Fruit fly (Drosophila melanogaster) whole organism, embryonic: ENCODE data around the gene CG42399.

Experiments
- ATbp ChIP-seq: fragments of 200-800 bp; sonication (Bioruptor generic); optimal IDR thresholded peaks from 2 replicates; lab custom pipeline; 2017; ENCODE audit warnings: missing biosample characterization, mild to moderate bottlenecking, missing genetic modification characterization, missing genetic modification reagents
- Ada2b ChIP-seq: fragments of 200-800 bp; sonication (Bioruptor generic); IDR thresholded peaks from 2 replicates; pipeline ENCODE4 v1.3.6; 2022; ENCODE audit warnings: missing biosample characterization, missing genetic modification characterization
- Adf1 ChIP-seq: fragments of 200-800 bp; sonication (Bioruptor generic); IDR thresholded peaks from 2 replicates; pipeline ENCODE4 v1.3.6; 2022; ENCODE audit warnings: missing biosample characterization, missing genetic modification characterization
- Asciz ChIP-seq: fragments of 200-800 bp; sonication (Bioruptor generic); optimal IDR thresholded peaks from 2 replicates; lab custom pipeline; 2017; ENCODE audit warnings: missing biosample characterization, mild to moderate bottlenecking, missing genetic modification characterization, missing genetic modification reagents
- BtbVII ChIP-seq: fragments of 200-800 bp; sonication (Bioruptor generic); optimal IDR thresholded peaks from 3 replicates; lab custom pipeline; 2017; ENCODE audit warnings: missing biosample characterization, mild to moderate bottlenecking, missing genetic modification characterization
- CG11695 ChIP-seq: fragments of 200-800 bp; sonication (Bioruptor generic); IDR thresholded peaks from 3 replicates; pipeline ENCODE4 v1.3.6; 2022; ENCODE audit warnings: missing biosample characterization, missing genetic modification characterization
- CG11723 ChIP-seq: fragments of 200-800 bp; sonication (Bioruptor generic); optimal IDR thresholded peaks from 2 replicates; lab custom pipeline; 2017; ENCODE audit warnings: missing biosample characterization, mild to moderate bottlenecking, missing genetic modification characterization
- CG12391 ChIP-seq: fragments of 200-800 bp; sonication (Bioruptor generic); optimal IDR thresholded peaks from 3 replicates; lab custom pipeline; 2018; ENCODE audit warnings: missing biosample characterization, mild to moderate bottlenecking, missing genetic modification characterization, moderate library complexity
- CG13287 ChIP-seq: fragments of 200-800 bp; sonication (Bioruptor generic); IDR thresholded peaks from 2 replicates; pipeline ENCODE4 v1.3.6; 2022; ENCODE audit warnings: missing biosample characterization, missing genetic modification characterization; ENCODE audit not compliant: partially characterized antibody
- CG1529 ChIP-seq: fragments of 200-800 bp; sonication (Bioruptor generic); optimal IDR thresholded peaks from 3 replicates; lab custom pipeline; 2018; ENCODE audit warnings: missing biosample characterization, missing genetic modification characterization
- CG16779 ChIP-seq: fragments of 200-800 bp; sonication (Bioruptor generic); IDR thresholded peaks from 2 replicates; pipeline ENCODE4 v1.3.6; 2022; ENCODE audit warnings: missing biosample characterization, missing genetic modification characterization
- CG17361 ChIP-seq: fragments of 200-800 bp; sonication (Bioruptor generic); IDR thresholded peaks from 3 replicates; pipeline ENCODE4 v1.3.6; 2022; ENCODE audit warnings: missing biosample characterization, missing genetic modification characterization
- CG2199 ChIP-seq: fragments of 200-800 bp; sonication (Bioruptor generic); IDR thresholded peaks from 3 replicates; pipeline ENCODE4 v1.3.6; 2022; ENCODE audit warnings: missing biosample characterization, missing genetic modification characterization
- CG2712 ChIP-seq: fragments of 200-800 bp; optimal IDR thresholded peaks from 3 replicates; lab custom pipeline; 2019; ENCODE audit warnings: missing biosample characterization, mild to moderate bottlenecking, missing genetic modification characterization, moderate library complexity
- CG6854 ChIP-seq: fragments of 200-800 bp; sonication (Bioruptor generic); optimal IDR thresholded peaks from 3 replicates; lab custom pipeline; 2017; ENCODE audit warnings: missing biosample characterization, mild to moderate bottlenecking, missing genetic modification characterization
- Elba2 ChIP-seq: fragments of 200-800 bp; sonication (Bioruptor generic); optimal IDR thresholded peaks from 3 replicates; lab custom pipeline; 2016; ENCODE audit warnings: missing biosample characterization, missing genetic modification characterization
- Hand ChIP-seq: fragments of 200-800 bp; sonication (Bioruptor generic); optimal IDR thresholded peaks from 2 replicates; lab custom pipeline; 2017; ENCODE audit warnings: mild to moderate bottlenecking, missing biosample characterization, missing genetic modification reagents, missing genetic modification characterization
- Hey ChIP-seq: fragments of 200-800 bp; sonication (Bioruptor generic); optimal IDR thresholded peaks from 3 replicates; lab custom pipeline; 2018; ENCODE audit warnings: missing biosample characterization, mild to moderate bottlenecking, missing genetic modification characterization
- Mad ChIP-seq: fragments of 200-800 bp; sonication (Bioruptor generic); optimal IDR thresholded peaks from 2 replicates; lab custom pipeline; 2016; ENCODE audit warnings: missing biosample characterization, missing genetic modification characterization
- Nf-YA ChIP-seq: fragments of 200-800 bp; sonication (Bioruptor generic); IDR thresholded peaks from 2 replicates; pipeline ENCODE4 v1.3.6; 2022; ENCODE audit warnings: missing biosample characterization, missing genetic modification characterization
- PHDP ChIP-seq: fragments of 200-800 bp; sonication (Bioruptor generic); optimal IDR thresholded peaks from 3 replicates; lab custom pipeline; 2018; ENCODE audit warnings: missing biosample characterization, mild to moderate bottlenecking, missing genetic modification characterization, moderate library complexity
- Sin3A ChIP-seq: fragments of >200 bp; optimal IDR thresholded peaks from 2 replicates; lab custom pipeline; 2018
- Sox100B ChIP-seq: fragments of 200-800 bp; sonication (Bioruptor generic); optimal IDR thresholded peaks from 3 replicates; lab custom pipeline; 2018; ENCODE audit warnings: missing biosample characterization, mild to moderate bottlenecking, missing genetic modification characterization
- Stat92E ChIP-seq, 3 experiments: fragments of >200 bp in 2 of 3; fragments of 200-800 bp in 1 of 3; sonication (Bioruptor generic) in 1 of 3; optimal IDR thresholded peaks; 2 replicates each; lab custom pipeline; 2017 to 2019; ENCODE audit warnings: missing biosample characterization in 3 of 3, missing genetic modification characterization in 3 of 3, mild to moderate bottlenecking in 1 of 3, moderate library complexity in 1 of 3
- ci ChIP-seq: fragments of 200-800 bp; sonication (Bioruptor generic); IDR thresholded peaks from 3 replicates; pipeline ENCODE4 v1.3.6; 2022; ENCODE audit warnings: missing biosample characterization, missing genetic modification characterization
- dimm ChIP-seq: fragments of 200-800 bp; sonication (Bioruptor generic); IDR thresholded peaks from 2 replicates; pipeline ENCODE4 v1.3.6; 2022; ENCODE audit warnings: missing biosample characterization, missing genetic modification characterization
- dpn ChIP-seq, 2 experiments: fragments of 200-800 bp; sonication (Bioruptor generic); optimal IDR thresholded peaks; 3 replicates each; lab custom pipeline; 2016; ENCODE audit warnings: missing biosample characterization in 2 of 2, missing genetic modification characterization in 2 of 2
- esg ChIP-seq: fragments of 200-800 bp; sonication (Bioruptor generic); conservative IDR thresholded peaks from 2 replicates; pipeline ENCODE4 v1.3.6; 2022; ENCODE audit warnings: missing biosample characterization, missing genetic modification characterization
- gem ChIP-seq: fragments of 200-800 bp; sonication (Bioruptor generic); optimal IDR thresholded peaks from 2 replicates; lab custom pipeline; 2019; ENCODE audit warnings: missing biosample characterization, mild to moderate bottlenecking, missing genetic modification characterization, moderate library complexity
- gro ChIP-seq: fragments of 200-800 bp; sonication (Bioruptor generic); optimal IDR thresholded peaks from 2 replicates; lab custom pipeline; 2016; ENCODE audit warnings: missing biosample characterization, missing genetic modification characterization
- gsb-n ChIP-seq: fragments of 200-800 bp; sonication (Bioruptor generic); optimal IDR thresholded peaks from 3 replicates; lab custom pipeline; 2018; ENCODE audit warnings: missing biosample characterization, mild to moderate bottlenecking, missing genetic modification characterization
- gt ChIP-seq: fragments of 200-800 bp; sonication (Bioruptor generic); IDR thresholded peaks from 2 replicates; pipeline ENCODE4 v1.3.6; 2022; ENCODE audit warnings: missing biosample characterization, missing genetic modification characterization
- ham ChIP-seq: fragments of 200-800 bp; sonication (Bioruptor generic); IDR thresholded peaks from 2 replicates; pipeline ENCODE4 v1.3.6; 2022; ENCODE audit warnings: missing biosample characterization, missing genetic modification characterization
- hkb ChIP-seq, 2 experiments: fragments of 200-800 bp in 1 of 2; fragments of >200 bp in 1 of 2; sonication (Bioruptor generic) in 1 of 2; IDR thresholded peaks in 1 of 2; optimal IDR thresholded peaks in 1 of 2; 2 replicates each; pipeline versions ENCODE4 v1.3.6 to Lab custom; 2017 to 2022; ENCODE audit warnings: missing biosample characterization in 1 of 2, missing genetic modification characterization in 1 of 2
- jigr1 ChIP-seq: fragments of 200-800 bp; sonication (Bioruptor generic); IDR thresholded peaks from 3 replicates; pipeline ENCODE4 v1.3.6; 2022; ENCODE audit warnings: missing biosample characterization, missing genetic modification characterization
- kay ChIP-seq: fragments of 200-800 bp; sonication (Bioruptor generic); optimal IDR thresholded peaks from 2 replicates; lab custom pipeline; 2016; ENCODE audit warnings: missing biosample characterization, missing genetic modification characterization
- kni ChIP-seq: fragments of 200-800 bp; sonication (Bioruptor generic); optimal IDR thresholded peaks from 3 replicates; lab custom pipeline; 2017; ENCODE audit warnings: mild to moderate bottlenecking, missing biosample characterization, missing genetic modification reagents, missing genetic modification characterization
- lilli ChIP-seq: fragments of 200-800 bp; sonication (Bioruptor generic); optimal IDR thresholded peaks from 3 replicates; lab custom pipeline; 2016; ENCODE audit warnings: missing biosample characterization, missing genetic modification characterization
- lov ChIP-seq, 2 experiments: fragments of 200-800 bp in 1 of 2; fragments of >200 bp in 1 of 2; sonication (Bioruptor generic) in 1 of 2; IDR thresholded peaks in 1 of 2; optimal IDR thresholded peaks in 1 of 2; 2 replicates in 1 of 2; 3 replicates in 1 of 2; pipeline versions ENCODE4 v1.3.6 to Lab custom; 2017 to 2022; ENCODE audit warnings: missing biosample characterization in 1 of 2, missing genetic modification characterization in 1 of 2
- nmo ChIP-seq: fragments of 200-800 bp; sonication (Bioruptor generic); optimal IDR thresholded peaks from 2 replicates; lab custom pipeline; 2018; ENCODE audit warnings: missing biosample characterization, mild to moderate bottlenecking, missing genetic modification characterization, moderate library complexity
- p53 ChIP-seq: fragments of 200-800 bp; sonication (Bioruptor generic); optimal IDR thresholded peaks from 2 replicates; lab custom pipeline; 2016; ENCODE audit warnings: missing biosample characterization, missing genetic modification characterization
- pho ChIP-seq: fragments of 200-800 bp; sonication (Bioruptor generic); optimal IDR thresholded peaks from 2 replicates; lab custom pipeline; 2016; ENCODE audit warnings: missing biosample characterization, missing genetic modification characterization
- phol ChIP-seq: fragments of 200-800 bp; sonication (Bioruptor generic); optimal IDR thresholded peaks from 3 replicates; lab custom pipeline; 2018; ENCODE audit warnings: missing biosample characterization, mild to moderate bottlenecking, missing genetic modification characterization, moderate library complexity
- run ChIP-seq: fragments of 200-800 bp; sonication (Bioruptor generic); optimal IDR thresholded peaks from 3 replicates; lab custom pipeline; 2018; ENCODE audit warnings: missing biosample characterization, mild to moderate bottlenecking, missing genetic modification characterization
- sqz ChIP-seq: fragments of 200-800 bp; sonication (Bioruptor generic); optimal IDR thresholded peaks from 3 replicates; lab custom pipeline; 2018; ENCODE audit warnings: missing biosample characterization, mild to moderate bottlenecking, missing genetic modification characterization
- ttk ChIP-seq: fragments of 200-800 bp; sonication (Bioruptor generic); IDR thresholded peaks from 2 replicates; pipeline ENCODE4 v2.1.2; 2022; ENCODE audit warnings: missing biosample characterization, missing genetic modification characterization
- yki ChIP-seq: fragments of >200 bp; optimal IDR thresholded peaks from 3 replicates; lab custom pipeline; 2018
- zen2 ChIP-seq: fragments of 200-800 bp; sonication (Bioruptor generic); IDR thresholded peaks from 3 replicates; pipeline ENCODE4 v1.3.6; 2022; ENCODE audit warnings: missing biosample characterization, missing genetic modification characterization; ENCODE audit not compliant: partially characterized antibody

Gene CG42399

dm6 chr2L:131466-132270 is 21.4 kb downstream of the CG42399 start, which contains the start of gene Gs1 (continued):
- peak; percentile 15 for TF ChIP-seq Hand (GFP tag; lab: Kevin White, UChicago)
- peak; percentile 68; the same call in 2 of the 3 replicates for TF ChIP-seq zen2 (GFP tag; lab: Robert Waterston, UW)
- no peak for TF ChIP-seq hkb (optimal IDR thresholded peaks at IDR 0.05; lab: Kevin White, UChicago)
- peak; percentile 49; the same call in 1 of the 2 replicates for TF ChIP-seq hkb (GFP tag; IDR thresholded peaks at IDR 0.05; lab: Robert Waterston, UW)
- 0 out of 3 replicates have a peak, but pooled peaks have one; percentile 40 for TF ChIP-seq CG11695
- no peak for TF ChIP-seq phol (tag; lab: Kevin White, UChicago)
- TF ChIP-seq CG2712 (tag; lab: Kevin White, UChicago) = peak; percentile 30
- peak; percentile 70 for TF ChIP-seq CG6854 (GFP tag; lab: Kevin White, UChicago)
- peak; percentile 14 for TF ChIP-seq lilli (GFP tag; lab: Kevin White, UChicago)
- TF ChIP-seq CG1529 (GFP tag; lab: Kevin White, UChicago) = peak; percentile 17
- peak; percentile 79 for TF ChIP-seq kni (GFP tag; lab: Kevin White, UChicago)
- TF ChIP-seq esg (GFP tag; lab: Robert Waterston, UW) = no peak
- TF ChIP-seq Sin3A (lab: Kevin White, UChicago) = no peak
- no peak for TF ChIP-seq gem (tag; lab: Kevin White, UChicago)
- peak; percentile 38 for TF ChIP-seq ATbp
- TF ChIP-seq BtbVII (GFP tag; lab: Kevin White, UChicago) = peak; percentile 74
- no peak for TF ChIP-seq Elba2 (GFP tag; lab: Kevin White, UChicago)
- no peak for TF ChIP-seq p53 (GFP tag; lab: Kevin White, UChicago)
- no peak for TF ChIP-seq CG17361
- TF ChIP-seq run (tag; lab: Kevin White, UChicago) = peak; percentile 7
- no peak for TF ChIP-seq dimm (GFP tag; lab: Robert Waterston, UW)
- peak; percentile 15 for TF ChIP-seq Asciz
- no peak for TF ChIP-seq Nf-YA (GFP tag; lab: Robert Waterston, UW)
- peak; percentile 27 for TF ChIP-seq gsb-n (tag; lab: Kevin White, UChicago)
- peak; percentile 20 for TF ChIP-seq PHDP
- no peak for TF ChIP-seq CG12391 (tag; lab: Kevin White, UChicago)
- TF ChIP-seq ci = peak; percentile 81
- TF ChIP-seq yki = peak; percentile 36
- TF ChIP-seq CG2199 = peak; percentile 98
- peak; percentile 17 for TF ChIP-seq pho (GFP tag; lab: Kevin White, UChicago)
- no peak for TF ChIP-seq Sox100B (GFP tag; lab: Kevin White, UChicago)
- TF ChIP-seq Adf1 = peak; percentile 79
- peak; percentile 27 for TF ChIP-seq CG11723 (GFP tag; lab: Kevin White, UChicago)
- TF ChIP-seq sqz (GFP tag; lab: Kevin White, UChicago) = peak; percentile 66
- TF ChIP-seq nmo (GFP tag; lab: Kevin White, UChicago) = peak; percentile 2
- TF ChIP-seq kay (GFP tag; lab: Kevin White, UChicago) = no peak
- TF ChIP-seq Stat92E (GFP tag; optimal IDR thresholded peaks at IDR 0.05; lab: Kevin White, UChicago) = peak in 1 of 3 experiments; percentile 48
- peak; percentile 75 for TF ChIP-seq CG13287 (GFP tag; lab: Robert Waterston, UW)
- TF ChIP-seq CG16779 (GFP tag; lab: Robert Waterston, UW) = 0 out of 2 replicates have a peak, but pooled peaks have one; percentile 12
- no peak for TF ChIP-seq jigr1
- TF ChIP-seq Hey (tag; lab: Kevin White, UChicago) = peak; percentile 46
- TF ChIP-seq dpn (GFP tag; optimal IDR thresholded peaks at IDR 0.05; lab: Kevin White, UChicago) = peak; percentile 7 to 29
- no peak for TF ChIP-seq Mad
- TF ChIP-seq lov (optimal IDR thresholded peaks at IDR 0.05; lab: Kevin White, UChicago) = no peak
- TF ChIP-seq lov (GFP tag; IDR thresholded peaks at IDR 0.05; lab: Robert Waterston, UW) = no peak; the same call in 2 of the 3 replicates
- peak; percentile 34; the same call in 1 of the 2 replicates for TF ChIP-seq ttk (GFP tag; lab: Robert Waterston, UW)
- no peak for TF ChIP-seq gt (GFP tag; lab: Robert Waterston, UW)
- no peak for TF ChIP-seq ham (GFP tag; lab: Robert Waterston, UW)
- TF ChIP-seq gro (GFP tag; lab: Kevin White, UChicago) = peak; percentile 51
- TF ChIP-seq Ada2b = no peak
